Worm (Caenorhabditis elegans): ENCODE results near the gene F57C2.5.

The F57C2.5 gene

ce11 chrII:14492592-14493196, 35.3 kb downstream of the F57C2.5 start:
- TF ChIP-seq ceh-22 (tag; optimal IDR thresholded peaks at IDR 0.05) (no peak), gmeb-2 (tag; optimal IDR thresholded peaks at IDR 0.05) (no peak), dve-1 (tag; optimal IDR thresholded peaks at IDR 0.05) (no peak), nhr-232 (tag; optimal IDR thresholded peaks at IDR 0.05) (no peak), ceh-24 (tag; optimal IDR thresholded peaks at IDR 0.05) (no peak), ttx-3 (tag; optimal IDR thresholded peaks at IDR 0.05) (no peak), ahr-1 (tag; optimal IDR thresholded peaks at IDR 0.05) (no peak)

DNA sequence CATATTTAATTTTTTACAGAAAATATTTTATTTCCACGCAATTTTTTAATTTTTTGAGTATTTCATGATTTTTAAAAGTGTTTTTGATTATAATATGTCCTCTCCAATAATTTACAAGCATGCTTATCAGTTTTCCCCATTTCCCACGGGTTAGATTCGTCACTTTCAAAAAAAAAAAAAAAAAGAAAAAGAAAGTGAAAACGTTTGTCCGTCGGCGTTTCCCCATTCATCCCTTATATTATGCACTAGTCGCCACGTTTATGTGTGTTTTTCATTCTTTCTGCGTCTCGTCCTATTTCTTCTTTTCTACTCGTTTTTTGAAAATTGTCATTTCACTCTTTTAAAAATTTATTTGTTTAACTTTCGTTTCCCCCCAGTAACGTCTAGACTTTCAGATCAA, 38.6 kb downstream of the F57C2.5 start, which contains the start of gene vnut-1:
vnut-1 (plus strand) TSS at position 396 of the 400 bp plus-strand sequence.
- TF ChIP-seq odd-2 (tag; optimal IDR thresholded peaks at IDR 0.05) (no peak), pat-9 (tag; optimal IDR thresholded peaks at IDR 0.05) (no peak), mec-3 (tag; optimal IDR thresholded peaks at IDR 0.05; ENCODE audit: borderline replicate concordance) (no peak), ceh-24 (tag; optimal IDR thresholded peaks at IDR 0.05) (no peak), nfya-1 (tag; optimal IDR thresholded peaks at IDR 0.05) (peak; percentile 4)

ce11 chrII:14488661-14489060, 39.4 kb downstream of the F57C2.5 start, which contains the start of gene usp-14:
TSS of gene usp-14 (minus strand) at chrII:14488688.
- peak; percentile 25 for TF ChIP-seq ceh-31 (tag; optimal IDR thresholded peaks at IDR 0.05)
- TF ChIP-seq dve-1 (tag; optimal IDR thresholded peaks at IDR 0.05): no peak

ce11 chrII:14483813-14484212, 44.2 kb downstream of the F57C2.5 start:
- no peak for TF ChIP-seq ama-1 (optimal IDR thresholded peaks at IDR 0.05)
- TF ChIP-seq mec-3 (tag; optimal IDR thresholded peaks at IDR 0.05; ENCODE audit: borderline replicate concordance): no peak
- TF ChIP-seq nfya-1 (tag; optimal IDR thresholded peaks at IDR 0.05): no peak
- TF ChIP-seq pros-1 (tag; optimal IDR thresholded peaks at IDR 0.05): no peak
- TF ChIP-seq madf-2 (tag; optimal IDR thresholded peaks at IDR 0.05): no peak
- no peak for TF ChIP-seq ztf-16 (tag; optimal IDR thresholded peaks at IDR 0.05)
- TF ChIP-seq ceh-19 (GFP tag; optimal IDR thresholded peaks at IDR 0.05): no peak
- TF ChIP-seq ceh-18 (tag; optimal IDR thresholded peaks at IDR 0.05): no peak
- TF ChIP-seq pha-4 (tag; optimal IDR thresholded peaks at IDR 0.05): no peak
- TF ChIP-seq dmd-4 (tag; optimal IDR thresholded peaks at IDR 0.05; ENCODE audit: borderline replicate concordance): no peak
- no peak for TF ChIP-seq ceh-9 (tag; optimal IDR thresholded peaks at IDR 0.05)
- no peak for TF ChIP-seq hlh-15 (tag; optimal IDR thresholded peaks at IDR 0.05)
- TF ChIP-seq syd-9 (tag; optimal IDR thresholded peaks at IDR 0.05): no peak
- no peak for TF ChIP-seq odd-2 (tag; optimal IDR thresholded peaks at IDR 0.05)
- no peak for TF ChIP-seq C38D4.7 (GFP tag; optimal IDR thresholded peaks at IDR 0.05)
- TF ChIP-seq gmeb-2 (tag; optimal IDR thresholded peaks at IDR 0.05): no peak
- TF ChIP-seq pat-9 (tag; optimal IDR thresholded peaks at IDR 0.05): no peak

DNA sequence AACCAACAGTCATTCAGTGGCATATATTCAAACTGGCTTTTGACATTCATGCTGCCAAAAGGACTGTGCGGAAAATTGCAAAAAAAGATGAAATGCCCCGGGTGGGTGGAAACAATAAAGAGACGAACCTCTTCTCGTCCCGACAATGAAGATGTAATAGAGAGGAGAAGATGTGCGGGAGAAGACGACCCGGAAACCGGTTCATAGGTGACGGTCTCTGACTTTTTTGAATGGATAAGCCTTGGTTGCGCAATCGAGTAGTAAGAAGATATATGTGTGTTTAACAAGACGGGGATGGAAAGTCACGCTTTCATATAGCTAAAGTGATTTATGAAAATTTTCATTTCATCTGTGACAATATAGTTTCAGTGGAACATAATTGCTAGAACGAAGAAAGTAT, 47.3 kb downstream of the F57C2.5 start:
- TF ChIP-seq pqm-1 (tag; optimal IDR thresholded peaks at IDR 0.05) (no peak), ceh-31 (tag; optimal IDR thresholded peaks at IDR 0.05) (no peak), T23F11.4 (GFP tag; optimal IDR thresholded peaks at IDR 0.05) (no peak), ceh-48 (tag; optimal IDR thresholded peaks at IDR 0.05) (no peak), fax-1 (tag; optimal IDR thresholded peaks at IDR 0.05) (no peak), unc-42 (tag; optimal IDR thresholded peaks at IDR 0.05) (no peak), nhr-232 (tag; optimal IDR thresholded peaks at IDR 0.05) (no peak), C08G9.2 (tag; optimal IDR thresholded peaks at IDR 0.05) (no peak), tbx-2 (tag; optimal IDR thresholded peaks at IDR 0.05) (no peak), pha-4 (tag; optimal IDR thresholded peaks at IDR 0.05) (no peak), ceh-24 (tag; optimal IDR thresholded peaks at IDR 0.05) (no peak), Y22D7AL.16 (tag; optimal IDR thresholded peaks at IDR 0.05) (no peak), fkh-10 (GFP tag; optimal IDR thresholded peaks at IDR 0.05) (no peak), ceh-30 (tag; optimal IDR thresholded peaks at IDR 0.05) (no peak), pat-9 (tag; optimal IDR thresholded peaks at IDR 0.05) (no peak), ref-2 (tag; optimal IDR thresholded peaks at IDR 0.05) (no peak), ama-1 (optimal IDR thresholded peaks at IDR 0.05) (no peak)
